Worm (Caenorhabditis elegans) whole organism, early embryonic: ENCODE results near the gene ppm-2.

Experiments
- B0310.2 ChIP-seq: sonication (generic microtip); optimal IDR thresholded peaks from 2 replicates; lab custom pipeline; 2016; ENCODE audit warnings: mild to moderate bottlenecking, missing genetic modification characterization, missing compliant biosample characterization
- ama-1 ChIP-seq: fragments of 150-350 bp; optimal IDR thresholded peaks from 2 replicates; lab custom pipeline; 2014
- ceh-13 ChIP-seq: fragments of 200-800 bp; sonication (Bioruptor generic); optimal IDR thresholded peaks from 2 replicates; lab custom pipeline; 2018; ENCODE audit warnings: mild to moderate bottlenecking, missing genetic modification characterization, missing compliant biosample characterization
- ceh-36 ChIP-seq: sonication (generic microtip); optimal IDR thresholded peaks from 2 replicates; lab custom pipeline; 2016; ENCODE audit warnings: missing genetic modification characterization, inconsistent platforms, missing compliant biosample characterization
- ets-7 ChIP-seq: sonication (generic microtip); optimal IDR thresholded peaks from 2 replicates; lab custom pipeline; 2016; ENCODE audit warnings: missing genotype, missing genetic modification characterization, missing compliant biosample characterization
- scrt-1 ChIP-seq: fragments of 200-800 bp; sonication (Bioruptor generic); IDR thresholded peaks from 2 replicates; pipeline ENCODE4 v1.3.6; 2022; ENCODE audit warnings: missing genetic modification characterization, missing compliant biosample characterization
- tbx-11 ChIP-seq: fragments of 200-800 bp; sonication (Bioruptor generic); IDR thresholded peaks from 2 replicates; pipeline ENCODE4 v1.3.6; 2022; ENCODE audit warnings: missing genetic modification characterization, missing compliant biosample characterization
- tbx-37 ChIP-seq: fragments of 200-800 bp; sonication (Bioruptor generic); conservative IDR thresholded peaks from 2 replicates; pipeline ENCODE4 v1.3.6; 2022; ENCODE audit warnings: missing genetic modification reagents, missing genetic modification characterization, missing compliant biosample characterization

ce11 chrIII:4695057-4695456 lies 44.8 kb downstream of the ppm-2 start, which contains the start of gene T04A8.7:
- TF ChIP-seq tbx-11, result no peak
- no peak for TF ChIP-seq ama-1 (lab: Kevin White, UChicago)
- TF ChIP-seq ets-7 (tag; lab: Kevin White, UChicago), result no peak
- no peak for TF ChIP-seq B0310.2 (tag; lab: Kevin White, UChicago)
- TF ChIP-seq ceh-13, result no peak
- no peak for TF ChIP-seq ceh-36 (tag; lab: Kevin White, UChicago)
- no peak for TF ChIP-seq scrt-1
- TF ChIP-seq tbx-37 (GFP tag; lab: Robert Waterston, UW), result no peak
